Worm (Caenorhabditis elegans) whole organism, young adult: Measurements from ENCODE around the gene inx-5.
A peak's percentile ranks its signal among the peaks of the same experiment; 100 is the strongest.

Experiments used
- B0035.1 ChIP-seq: sonication (generic microtip); optimal IDR thresholded peaks from 2 replicates; lab custom pipeline; 2016; ENCODE audit warnings: missing genetic modification characterization, mild to moderate bottlenecking, missing compliant biosample characterization, missing genotype, missing genetic modification reagents
- B0261.1 ChIP-seq: sonication (generic microtip); optimal IDR thresholded peaks from 2 replicates; lab custom pipeline; 2016; ENCODE audit warnings: mild to moderate bottlenecking, missing genetic modification characterization, moderate library complexity, missing compliant biosample characterization
- B0336.3 ChIP-seq: fragments of 200-800 bp; sonication (Bioruptor generic); IDR thresholded peaks from 2 replicates; pipeline ENCODE4 v1.3.6; 2022; ENCODE audit warnings: missing genetic modification characterization, missing compliant biosample characterization
- C17E4.6 ChIP-seq: fragments of 200-800 bp; sonication (Bioruptor generic); IDR thresholded peaks from 2 replicates; pipeline ENCODE4 v1.3.6; 2022; ENCODE audit warnings: missing genetic modification reagents, missing genetic modification characterization, missing compliant biosample characterization
- F22D6.2 ChIP-seq: sonication (generic microtip); optimal IDR thresholded peaks from 2 replicates; lab custom pipeline; 2016; ENCODE audit warnings: mild to moderate bottlenecking, missing genetic modification characterization, missing compliant biosample characterization
- F33H1.4 ChIP-seq: fragments of 200-800 bp; sonication (Bioruptor generic); IDR thresholded peaks from 2 replicates; pipeline ENCODE4 v1.3.6; 2022; ENCODE audit warnings: missing genetic modification reagents, missing genetic modification characterization, missing compliant biosample characterization
- F55B11.4 ChIP-seq: sonication (generic microtip); optimal IDR thresholded peaks from 2 replicates; lab custom pipeline; 2016; ENCODE audit warnings: missing compliant biosample characterization, missing genetic modification characterization, borderline replicate concordance; ENCODE audit not compliant: insufficient read depth
- T07F8.4 ChIP-seq: sonication (generic microtip); optimal IDR thresholded peaks from 2 replicates; lab custom pipeline; 2016; ENCODE audit warnings: mild to moderate bottlenecking, missing genetic modification characterization, moderate library complexity, missing compliant biosample characterization
- Y56A3A.18 ChIP-seq: fragments of 200-800 bp; sonication (Bioruptor generic); IDR thresholded peaks from 2 replicates; pipeline ENCODE4 v1.3.6; 2022; ENCODE audit warnings: missing genetic modification reagents, missing genetic modification characterization, missing compliant biosample characterization
- ZK185.1 ChIP-seq: sonication (generic microtip); optimal IDR thresholded peaks from 2 replicates; lab custom pipeline; 2016; ENCODE audit warnings: mild to moderate bottlenecking, missing genetic modification characterization, missing compliant biosample characterization; ENCODE audit not compliant: poor library complexity, severe bottlenecking
- akir-1 ChIP-seq: fragments of 200-800 bp; sonication (Bioruptor generic); optimal IDR thresholded peaks from 2 replicates; lab custom pipeline; 2018; ENCODE audit warnings: mild to moderate bottlenecking, missing genetic modification characterization, moderate library complexity, missing compliant biosample characterization
- athp-1 ChIP-seq: sonication (generic microtip); optimal IDR thresholded peaks from 2 replicates; lab custom pipeline; 2017; ENCODE audit warnings: mild to moderate bottlenecking, missing genetic modification characterization, missing compliant biosample characterization
- attf-5 ChIP-seq: fragments of 200-800 bp; sonication (Bioruptor generic); optimal IDR thresholded peaks from 2 replicates; lab custom pipeline; 2018; ENCODE audit warnings: mild to moderate bottlenecking, missing genetic modification characterization, missing compliant biosample characterization
- attf-6 ChIP-seq: fragments of 200-800 bp; sonication (Bioruptor generic); IDR thresholded peaks from 2 replicates; pipeline ENCODE4 v1.3.6; 2022; ENCODE audit warnings: missing genetic modification reagents, missing genetic modification characterization, missing compliant biosample characterization
- bed-2 ChIP-seq: fragments of 200-800 bp; sonication (Bioruptor generic); IDR thresholded peaks from 2 replicates; pipeline ENCODE4 v1.3.6; 2022; ENCODE audit warnings: missing genetic modification reagents, missing genetic modification characterization, missing compliant biosample characterization
- cebp-1 ChIP-seq, 2 experiments: fragments of 200-800 bp in 1 of 2; sonication (Bioruptor generic) in 1 of 2; sonication (generic microtip) in 1 of 2; IDR thresholded peaks in 1 of 2; optimal IDR thresholded peaks in 1 of 2; 2 replicates each; pipeline versions ENCODE4 v1.3.6 to Lab custom; 2017 to 2022; ENCODE audit warnings: missing compliant biosample characterization in 2 of 2, missing genetic modification characterization in 2 of 2, mild to moderate bottlenecking in 1 of 2, missing genetic modification reagents in 1 of 2, moderate library complexity in 1 of 2
- ceh-27 ChIP-seq: fragments of 200-800 bp; sonication (Bioruptor generic); optimal IDR thresholded peaks from 2 replicates; lab custom pipeline; 2018; ENCODE audit warnings: mild to moderate bottlenecking, missing genetic modification characterization, moderate library complexity, missing compliant biosample characterization
- ceh-58 ChIP-seq: fragments of 200-800 bp; sonication (Bioruptor generic); IDR thresholded peaks from 2 replicates; pipeline ENCODE4 v1.3.6; 2022; ENCODE audit warnings: missing genetic modification characterization, missing compliant biosample characterization
- ceh-91 ChIP-seq: fragments of 200-800 bp; sonication (Bioruptor generic); IDR thresholded peaks from 2 replicates; pipeline ENCODE4 v1.3.6; 2022; ENCODE audit warnings: missing genetic modification reagents, missing genetic modification characterization, missing compliant biosample characterization
- chd-7 ChIP-seq: sonication (generic microtip); optimal IDR thresholded peaks from 2 replicates; lab custom pipeline; 2016; ENCODE audit warnings: mild to moderate bottlenecking, missing genetic modification characterization, moderate library complexity, missing compliant biosample characterization
- dpff-1 ChIP-seq: sonication (generic microtip); optimal IDR thresholded peaks from 2 replicates; lab custom pipeline; 2017; ENCODE audit warnings: mild to moderate bottlenecking, missing genetic modification characterization, missing compliant biosample characterization
- efl-1 ChIP-seq: fragments of 150-350 bp; optimal IDR thresholded peaks from 2 replicates; lab custom pipeline; 2014; ENCODE audit warnings: missing biosample characterization, missing genetic modification reagents, missing genetic modification characterization
- egl-18 ChIP-seq: fragments of 200-800 bp; sonication (Bioruptor generic); IDR thresholded peaks from 2 replicates; pipeline ENCODE4 v1.3.6; 2022; ENCODE audit warnings: missing genetic modification reagents, missing genetic modification characterization, missing compliant biosample characterization
- fkh-3 ChIP-seq: sonication (generic microtip); optimal IDR thresholded peaks from 2 replicates; lab custom pipeline; 2016; ENCODE audit warnings: mild to moderate bottlenecking, missing genetic modification characterization, missing compliant biosample characterization
- hmg-1.2 ChIP-seq: fragments of 200-800 bp; sonication (Bioruptor generic); IDR thresholded peaks from 2 replicates; pipeline ENCODE4 v1.3.6; 2022; ENCODE audit warnings: missing genetic modification reagents, missing genetic modification characterization, missing compliant biosample characterization
- let-526 ChIP-seq: fragments of 200-800 bp; sonication (Bioruptor generic); IDR thresholded peaks from 2 replicates; pipeline ENCODE4 v1.3.6; 2022; ENCODE audit warnings: missing genetic modification reagents, missing genetic modification characterization, missing compliant biosample characterization
- let-607 ChIP-seq, 2 experiments: fragments of 200-800 bp in 1 of 2; sonication (Bioruptor generic) in 1 of 2; sonication (generic microtip) in 1 of 2; optimal IDR thresholded peaks; 2 replicates each; lab custom pipeline; 2016 to 2018; ENCODE audit warnings: mild to moderate bottlenecking in 2 of 2, missing compliant biosample characterization in 2 of 2, missing genetic modification characterization in 2 of 2, moderate library complexity in 2 of 2, missing genotype in 1 of 2
- lsl-1 ChIP-seq: fragments of 200-800 bp; sonication (Bioruptor generic); optimal IDR thresholded peaks from 2 replicates; lab custom pipeline; 2018; ENCODE audit warnings: mild to moderate bottlenecking, missing genetic modification characterization, moderate library complexity, missing compliant biosample characterization
- mes-4 ChIP-seq: sonication (generic microtip); optimal IDR thresholded peaks from 2 replicates; lab custom pipeline; 2016; ENCODE audit warnings: missing genotype, missing genetic modification characterization, missing compliant biosample characterization
- nfyb-1 ChIP-seq: fragments of 200-800 bp; sonication (Bioruptor generic); IDR thresholded peaks from 2 replicates; pipeline ENCODE4 v1.3.6; 2022; ENCODE audit warnings: missing genetic modification reagents, missing genetic modification characterization, missing compliant biosample characterization
- nhr-80 ChIP-seq: sonication (generic microtip); optimal IDR thresholded peaks from 2 replicates; lab custom pipeline; 2016; ENCODE audit warnings: missing genetic modification characterization, missing compliant biosample characterization
- pbrm-1 ChIP-seq: fragments of 200-800 bp; sonication (Bioruptor generic); IDR thresholded peaks from 2 replicates; pipeline ENCODE4 v1.3.6; 2022; ENCODE audit warnings: missing genetic modification reagents, missing genetic modification characterization, missing compliant biosample characterization
- pha-4 ChIP-seq: fragments of 150-350 bp; sonication (generic microtip); optimal IDR thresholded peaks from 2 replicates; lab custom pipeline; 2014; ENCODE audit warnings: missing biosample characterization, missing genetic modification reagents, missing genetic modification characterization
- rcor-1 ChIP-seq: fragments of 200-800 bp; sonication (Bioruptor generic); IDR thresholded peaks from 2 replicates; pipeline ENCODE4 v1.3.6; 2022; ENCODE audit warnings: missing genetic modification reagents, missing genetic modification characterization, missing compliant biosample characterization
- rec-8 ChIP-seq, 2 experiments: sonication (generic microtip); optimal IDR thresholded peaks; 2 replicates each; lab custom pipeline; 2016; ENCODE audit warnings: mild to moderate bottlenecking in 2 of 2, missing genetic modification characterization in 2 of 2, missing genetic modification reagents in 2 of 2, missing genotype in 2 of 2, missing biosample characterization in 1 of 2, missing compliant biosample characterization in 1 of 2, moderate library complexity in 1 of 2
- repo-1 ChIP-seq: sonication (generic microtip); optimal IDR thresholded peaks from 2 replicates; lab custom pipeline; 2017; ENCODE audit warnings: mild to moderate bottlenecking, missing genetic modification characterization, missing compliant biosample characterization
- snpc-4 ChIP-seq, 5 experiments: fragments of 150-350 bp in 1 of 5; sonication (generic microtip) in 4 of 5; optimal IDR thresholded peaks; 2 replicates each; lab custom pipeline; 2014 to 2018; ENCODE audit warnings: missing genetic modification characterization in 5 of 5, missing biosample characterization in 3 of 5, antibody characterized with exemption in 2 of 5, mild to moderate bottlenecking in 2 of 5, missing compliant biosample characterization in 2 of 5, missing genotype in 2 of 5, moderate library complexity in 2 of 5, missing genetic modification reagents in 1 of 5
- tbp1 ChIP-seq: fragments of 200-800 bp; sonication (Bioruptor generic); optimal IDR thresholded peaks from 2 replicates; lab custom pipeline; 2018; ENCODE audit warnings: mild to moderate bottlenecking, missing genetic modification characterization, missing compliant biosample characterization
- zfh-2 ChIP-seq: fragments of 200-800 bp; sonication (Bioruptor generic); conservative IDR thresholded peaks from 2 replicates; pipeline ENCODE4 v1.3.6; 2022; ENCODE audit warnings: missing genetic modification reagents, missing genetic modification characterization, missing compliant biosample characterization
- ztf-28 ChIP-seq: fragments of 200-800 bp; sonication (Bioruptor generic); IDR thresholded peaks from 2 replicates; pipeline ENCODE4 v1.3.6; 2022; ENCODE audit warnings: missing genetic modification reagents, missing genetic modification characterization, missing compliant biosample characterization

inx-5 gene

DNA sequence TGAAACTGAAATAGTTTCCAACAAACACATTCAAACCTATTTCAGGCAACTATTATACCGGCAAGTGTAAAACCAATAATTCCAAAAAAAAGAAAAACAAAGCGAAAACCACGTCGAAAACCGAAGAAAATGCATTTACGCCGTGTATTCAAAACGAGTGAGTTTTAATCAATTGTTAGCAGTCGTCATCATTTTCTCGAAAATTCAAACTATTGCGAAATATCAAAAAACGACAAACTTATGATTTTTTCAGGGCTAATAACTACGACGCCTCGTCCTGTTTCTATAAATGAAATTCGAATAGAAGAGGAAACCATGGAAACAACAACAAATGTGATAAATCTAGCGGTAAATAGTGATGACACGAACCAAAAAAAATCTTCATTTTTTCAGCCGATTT is 16.0 kb downstream of the inx-5 start:
- no peak for TF ChIP-seq ceh-58 (GFP tag; lab: Robert Waterston, UW)
- TF ChIP-seq pha-4: no peak
- TF ChIP-seq zfh-2 (GFP tag; lab: Robert Waterston, UW): no peak
- peak; percentile 91 for TF ChIP-seq cebp-1 (GFP tag; IDR thresholded peaks at IDR 0.05; lab: Robert Waterston, UW)
- TF ChIP-seq cebp-1 (tag; optimal IDR thresholded peaks at IDR 0.05; lab: Kevin White, UChicago): peak; percentile 97
- no peak for TF ChIP-seq nhr-80 (tag; lab: Kevin White, UChicago)

DNA sequence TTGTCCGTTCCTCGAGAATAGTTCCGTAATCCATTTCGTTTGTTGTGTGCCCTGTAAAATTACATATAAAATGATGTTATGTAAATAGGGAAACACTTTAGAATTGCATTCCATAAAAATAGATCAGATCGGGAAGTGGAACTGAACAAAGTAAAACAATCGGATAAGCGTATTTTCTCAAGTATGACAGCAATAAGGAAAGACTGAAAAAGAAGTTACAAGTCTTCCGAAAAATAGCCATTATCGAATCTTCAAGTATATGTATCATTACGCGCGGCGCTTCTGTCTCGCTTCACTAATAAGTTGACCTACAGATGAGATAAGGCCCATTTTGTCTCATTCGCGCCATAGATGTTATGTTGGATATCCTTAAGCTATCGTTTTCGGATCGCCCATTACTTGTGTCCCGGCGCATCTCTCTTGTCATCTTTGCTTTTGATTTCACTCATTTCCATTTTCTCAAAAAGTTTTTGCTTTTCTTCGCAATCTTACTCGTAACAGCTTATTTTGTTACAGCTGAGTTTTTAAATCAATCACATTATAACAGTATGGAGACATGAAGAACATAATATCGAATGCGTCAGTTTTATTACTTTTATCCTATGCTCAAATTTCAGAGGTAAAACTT is 16.9 kb downstream of the inx-5 start, which contains the start of the genes fis-2 and F13B9.2:
Gene fis-2 (minus strand): TSS at position 51 of the 628 bp plus-strand sequence.
Gene F13B9.2 (plus strand): TSS at position 515 of the 628 bp plus-strand sequence.
- TF ChIP-seq C17E4.6 (GFP tag; lab: Robert Waterston, UW) (no peak), attf-6 (GFP tag; lab: Robert Waterston, UW) (no peak), B0261.1 (no peak), let-526 (GFP tag; lab: Robert Waterston, UW) (no peak), ceh-27 (GFP tag; lab: Kevin White, UChicago) (no peak), athp-1 (tag; lab: Kevin White, UChicago) (no peak), attf-5 (no peak), pbrm-1 (GFP tag; lab: Robert Waterston, UW) (no peak), rcor-1 (GFP tag; lab: Robert Waterston, UW) (no peak), ztf-28 (GFP tag; lab: Robert Waterston, UW) (no peak)

DNA sequence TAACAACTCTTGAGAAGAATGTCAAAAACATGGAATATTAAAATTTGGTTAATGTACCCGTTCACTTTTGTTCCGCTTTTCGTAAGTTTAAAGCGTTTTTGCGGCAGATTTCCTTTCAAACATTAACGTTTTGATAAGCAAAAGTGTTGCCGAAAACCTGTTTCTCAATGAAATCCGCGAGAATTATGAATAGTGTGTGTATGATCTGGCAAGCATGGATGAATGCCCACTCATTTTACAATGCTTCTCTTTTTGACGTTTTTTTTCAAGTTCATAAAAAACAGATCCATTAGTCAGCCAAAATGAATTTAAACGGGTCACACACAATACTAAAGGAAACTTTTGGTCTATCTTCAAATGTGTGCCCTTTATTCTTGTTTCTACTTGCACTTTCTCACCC is 18.2 kb downstream of the inx-5 start:
- no peak for TF ChIP-seq T07F8.4
- TF ChIP-seq efl-1: no peak
- no peak for TF ChIP-seq repo-1 (tag; lab: Kevin White, UChicago)

ce11 chrX:8276984-8277383 is 25.2 kb downstream of the inx-5 start:
- TF ChIP-seq ceh-91 (GFP tag; lab: Robert Waterston, UW) (no peak), Y56A3A.18 (GFP tag; lab: Robert Waterston, UW) (no peak), chd-7 (no peak), rec-8 (tag; optimal IDR thresholded peaks at IDR 0.05; lab: Kevin White, UChicago) (no peak), let-526 (GFP tag; lab: Robert Waterston, UW) (no peak), egl-18 (GFP tag; lab: Robert Waterston, UW) (no peak), bed-2 (GFP tag; lab: Robert Waterston, UW) (no peak), zfh-2 (GFP tag; lab: Robert Waterston, UW) (no peak), nfyb-1 (GFP tag; lab: Robert Waterston, UW) (no peak), let-607 (tag; optimal IDR thresholded peaks at IDR 0.05; lab: Kevin White, UChicago) (no peak), cebp-1 (GFP tag; IDR thresholded peaks at IDR 0.05; lab: Robert Waterston, UW) (no peak), cebp-1 (tag; optimal IDR thresholded peaks at IDR 0.05; lab: Kevin White, UChicago) (no peak), ZK185.1 (tag; lab: Kevin White, UChicago) (no peak), attf-6 (GFP tag; lab: Robert Waterston, UW) (no peak)

DNA sequence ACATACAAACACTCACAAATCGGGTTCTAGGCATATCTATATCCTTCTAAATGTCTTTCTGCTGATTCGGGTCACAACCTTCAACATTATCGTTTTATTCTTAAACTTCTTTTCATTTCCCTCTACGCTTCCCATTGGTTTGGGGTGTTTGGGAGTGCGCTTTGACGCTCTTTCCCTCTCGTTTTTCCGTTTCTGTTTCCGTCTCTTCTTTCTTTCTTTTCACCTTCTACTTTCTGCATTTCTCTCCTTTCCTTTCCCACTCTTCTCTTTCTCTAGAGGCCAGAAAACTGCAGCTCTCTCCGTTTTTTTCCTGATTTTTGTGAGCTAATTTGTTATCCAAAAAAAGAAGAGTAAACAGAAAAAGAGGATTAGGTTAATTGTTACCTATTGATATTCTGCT is 25.9 kb downstream of the inx-5 start:
- TF ChIP-seq snpc-4 (GFP tag; optimal IDR thresholded peaks at IDR 0.05; lab: Kevin White, UChicago): no peak
- no peak for TF ChIP-seq snpc-4 (tag; optimal IDR thresholded peaks at IDR 0.05; lab: Kevin White, UChicago)
- TF ChIP-seq tbp1 (GFP tag; lab: Kevin White, UChicago): no peak
- no peak for TF ChIP-seq F55B11.4 (tag; lab: Kevin White, UChicago)
- TF ChIP-seq egl-18 (GFP tag; lab: Robert Waterston, UW): no peak
- no peak for TF ChIP-seq B0336.3
- TF ChIP-seq F22D6.2: no peak
- no peak for TF ChIP-seq dpff-1 (tag; lab: Kevin White, UChicago)
- no peak for TF ChIP-seq B0261.1
- TF ChIP-seq mes-4 (tag; lab: Kevin White, UChicago): no peak
- no peak for TF ChIP-seq akir-1 (GFP tag; lab: Kevin White, UChicago)
- TF ChIP-seq lsl-1 (GFP tag; lab: Kevin White, UChicago): no peak
- TF ChIP-seq F33H1.4 (GFP tag; lab: Robert Waterston, UW): no peak
- TF ChIP-seq fkh-3 (tag; lab: Kevin White, UChicago): no peak
- no peak for TF ChIP-seq B0035.1
- TF ChIP-seq hmg-1.2 (GFP tag; lab: Robert Waterston, UW): no peak
